Worm (Caenorhabditis elegans) whole organism, mixed stage, embryonic: ENCODE measurements around the gene plpr-1.

Source experiments
- M03D4.4 ChIP-seq: sonication (generic microtip); optimal IDR thresholded peaks from 2 replicates; lab custom pipeline; 2017; ENCODE audit warnings: mild to moderate bottlenecking, missing genetic modification characterization, missing compliant biosample characterization
- blmp-1 ChIP-seq: fragments of 150-350 bp; optimal IDR thresholded peaks from 2 replicates; lab custom pipeline; 2014; ENCODE audit warnings: missing biosample characterization, missing genetic modification characterization
- ceh-39 ChIP-seq: fragments of 150-350 bp; optimal IDR thresholded peaks from 2 replicates; lab custom pipeline; 2014; ENCODE audit warnings: missing biosample characterization, missing genetic modification characterization
- ceh-43 ChIP-seq: fragments of 200-800 bp; sonication (Bioruptor generic); optimal IDR thresholded peaks from 2 replicates; lab custom pipeline; 2018; ENCODE audit warnings: mild to moderate bottlenecking, missing genetic modification characterization, moderate library complexity, missing compliant biosample characterization
- ceh-83 ChIP-seq: fragments of 200-800 bp; sonication (Bioruptor generic); optimal IDR thresholded peaks from 2 replicates; lab custom pipeline; 2018; ENCODE audit warnings: mild to moderate bottlenecking, missing genetic modification characterization, missing compliant biosample characterization
- ces-1 ChIP-seq: fragments of 150-350 bp; optimal IDR thresholded peaks from 2 replicates; lab custom pipeline; 2014; ENCODE audit warnings: missing biosample characterization, missing genetic modification reagents, missing genetic modification characterization
- drap-1 ChIP-seq: fragments of 200-800 bp; sonication (Bioruptor generic); optimal IDR thresholded peaks from 3 replicates; lab custom pipeline; 2018; ENCODE audit warnings: mild to moderate bottlenecking, missing genetic modification characterization, missing compliant biosample characterization
- elt-1 ChIP-seq: sonication (generic microtip); optimal IDR thresholded peaks from 2 replicates; lab custom pipeline; 2017; ENCODE audit warnings: missing genetic modification characterization, mild to moderate bottlenecking, missing compliant biosample characterization, antibody characterized with exemption, moderate library complexity, borderline replicate concordance; ENCODE audit not compliant: insufficient read depth
- elt-3 ChIP-seq: fragments of 150-350 bp; optimal IDR thresholded peaks from 2 replicates; lab custom pipeline; 2014; ENCODE audit warnings: missing biosample characterization, missing genetic modification characterization
- flh-1 ChIP-seq: fragments of 200-800 bp; sonication (Bioruptor generic); optimal IDR thresholded peaks from 2 replicates; lab custom pipeline; 2018; ENCODE audit warnings: mild to moderate bottlenecking, missing genetic modification characterization, moderate library complexity, missing compliant biosample characterization
- hlh-1 ChIP-seq: fragments of 150-350 bp; optimal IDR thresholded peaks from 2 replicates; lab custom pipeline; 2014; ENCODE audit warnings: missing biosample characterization, missing genetic modification reagents, missing genetic modification characterization
- lin-32 ChIP-seq: fragments of 200-800 bp; sonication (Bioruptor generic); optimal IDR thresholded peaks from 2 replicates; lab custom pipeline; 2018; ENCODE audit warnings: mild to moderate bottlenecking, missing genetic modification characterization, missing compliant biosample characterization
- lsy-2 ChIP-seq: fragments of 150-350 bp; optimal IDR thresholded peaks from 2 replicates; lab custom pipeline; 2014; ENCODE audit warnings: missing biosample characterization, missing genetic modification characterization
- mab-5 ChIP-seq: fragments of 150-350 bp; optimal IDR thresholded peaks from 2 replicates; lab custom pipeline; 2014; ENCODE audit warnings: missing biosample characterization, missing genetic modification characterization
- mep-1 ChIP-seq: fragments of 150-350 bp; optimal IDR thresholded peaks from 2 replicates; lab custom pipeline; 2017; ENCODE audit warnings: missing biosample characterization, missing genetic modification reagents, missing genetic modification characterization, inconsistent platforms
- mls-2 ChIP-seq: sonication (generic microtip); optimal IDR thresholded peaks from 2 replicates; lab custom pipeline; 2016; ENCODE audit warnings: mild to moderate bottlenecking, missing genetic modification characterization, moderate library complexity, missing compliant biosample characterization
- nhr-12 ChIP-seq: fragments of 150-350 bp; optimal IDR thresholded peaks from 2 replicates; lab custom pipeline; 2014; ENCODE audit warnings: missing biosample characterization, missing genetic modification characterization
- nhr-2 ChIP-seq: fragments of 150-350 bp; optimal IDR thresholded peaks from 2 replicates; lab custom pipeline; 2014; ENCODE audit warnings: missing biosample characterization, missing genetic modification characterization
- nhr-237 ChIP-seq: fragments of 150-350 bp; optimal IDR thresholded peaks from 2 replicates; lab custom pipeline; 2014; ENCODE audit warnings: missing biosample characterization, missing genetic modification characterization
- nhr-28 ChIP-seq: fragments of 150-350 bp; optimal IDR thresholded peaks from 2 replicates; lab custom pipeline; 2014; ENCODE audit warnings: missing biosample characterization, missing genetic modification characterization
- nhr-76 ChIP-seq: sonication (generic microtip); optimal IDR thresholded peaks from 2 replicates; lab custom pipeline; 2017; ENCODE audit warnings: missing biosample characterization, missing genetic modification characterization
- pha-4 ChIP-seq: fragments of 150-350 bp; optimal IDR thresholded peaks from 2 replicates; lab custom pipeline; 2018; ENCODE audit warnings: missing biosample characterization, missing genetic modification reagents, missing genetic modification characterization
- sem-2 ChIP-seq: fragments of 200-800 bp; sonication (Bioruptor generic); optimal IDR thresholded peaks from 2 replicates; lab custom pipeline; 2018; ENCODE audit warnings: mild to moderate bottlenecking, missing genetic modification characterization, missing compliant biosample characterization
- snpc-4 ChIP-seq: fragments of 150-350 bp; optimal IDR thresholded peaks from 2 replicates; lab custom pipeline; 2014; ENCODE audit warnings: missing biosample characterization, missing genetic modification characterization
- sptf-1 ChIP-seq: sonication (generic microtip); optimal IDR thresholded peaks from 2 replicates; lab custom pipeline; 2017; ENCODE audit warnings: mild to moderate bottlenecking, missing genetic modification characterization, moderate library complexity, missing compliant biosample characterization
- tbx-8 ChIP-seq: fragments of 200-800 bp; sonication (Bioruptor generic); optimal IDR thresholded peaks from 2 replicates; lab custom pipeline; 2018; ENCODE audit warnings: mild to moderate bottlenecking, missing genetic modification characterization, moderate library complexity, missing compliant biosample characterization
- unc-120 ChIP-seq: sonication (generic microtip); optimal IDR thresholded peaks from 2 replicates; lab custom pipeline; 2017; ENCODE audit warnings: missing genetic modification characterization, missing compliant biosample characterization; ENCODE audit not compliant: poor library complexity, severe bottlenecking
- unc-39 ChIP-seq: fragments of 150-350 bp; optimal IDR thresholded peaks from 2 replicates; lab custom pipeline; 2014; ENCODE audit warnings: missing biosample characterization, missing genetic modification characterization
- unc-62 ChIP-seq: fragments of 150-350 bp; optimal IDR thresholded peaks from 2 replicates; lab custom pipeline; 2014; ENCODE audit warnings: missing biosample characterization, missing genetic modification reagents, missing genetic modification characterization
- zip-8 ChIP-seq: fragments of 150-350 bp; optimal IDR thresholded peaks from 2 replicates; lab custom pipeline; 2014; ENCODE audit warnings: missing biosample characterization, missing genetic modification characterization
- ztf-11 ChIP-seq: fragments of 150-350 bp; optimal IDR thresholded peaks from 2 replicates; lab custom pipeline; 2014; ENCODE audit warnings: missing biosample characterization, missing genetic modification characterization

Gene plpr-1

DNA sequence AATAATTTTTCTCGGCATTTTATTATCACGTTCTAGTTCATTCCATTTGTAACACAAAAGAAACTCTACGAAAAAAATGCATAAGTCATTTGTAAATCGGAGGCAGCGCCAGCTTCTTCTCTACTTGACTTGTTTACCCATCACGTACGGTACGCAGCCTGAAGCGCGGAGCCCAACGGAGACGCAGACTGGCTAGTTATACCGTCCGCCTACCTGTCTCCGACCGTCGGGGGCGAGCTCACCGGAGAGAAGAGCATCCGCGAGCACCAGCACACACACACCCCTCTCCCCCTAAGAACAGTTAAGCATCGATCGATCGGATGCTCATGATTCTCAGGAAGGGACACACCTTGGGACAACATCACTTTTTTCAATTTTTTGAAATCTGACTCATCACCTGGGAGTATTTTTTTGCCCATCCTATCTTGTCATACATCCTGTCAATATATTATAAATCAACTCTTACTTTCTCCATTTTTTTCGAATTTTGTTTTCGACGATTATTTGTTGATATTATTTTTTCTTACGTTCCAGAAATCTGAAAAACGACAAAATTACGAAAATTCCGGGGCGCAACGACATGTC lies at the start of gene plpr-1:
TSS of gene plpr-1 (plus strand) at position 535 of the 585 bp plus-strand sequence.
- peak; percentile 67 for TF ChIP-seq pha-4
- TF ChIP-seq sptf-1: no peak
- no peak for TF ChIP-seq tbx-8 (GFP tag; lab: Kevin White, UChicago)

DNA sequence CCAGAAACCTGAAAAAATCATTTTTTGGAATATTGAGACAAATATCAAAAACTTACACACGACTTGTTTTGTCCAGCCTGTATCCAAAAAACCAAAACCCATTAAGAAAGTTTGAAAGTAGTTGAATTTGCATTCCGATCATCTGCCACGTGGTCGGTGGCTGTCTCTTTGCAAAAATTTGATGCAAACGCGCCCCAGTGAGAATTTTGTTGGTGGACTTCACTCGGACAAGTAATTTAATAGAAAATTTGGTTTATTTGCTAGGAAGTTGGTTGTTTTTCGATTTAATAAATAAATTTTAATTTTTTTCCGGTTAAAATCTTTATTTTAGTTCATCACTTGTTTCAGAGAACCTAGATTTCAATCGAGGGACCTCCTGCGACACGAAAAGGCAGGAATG lies 46.8 kb upstream of the plpr-1 start:
- TF ChIP-seq unc-120 (tag; lab: Kevin White, UChicago) (no peak), lsy-2 (no peak)

DNA sequence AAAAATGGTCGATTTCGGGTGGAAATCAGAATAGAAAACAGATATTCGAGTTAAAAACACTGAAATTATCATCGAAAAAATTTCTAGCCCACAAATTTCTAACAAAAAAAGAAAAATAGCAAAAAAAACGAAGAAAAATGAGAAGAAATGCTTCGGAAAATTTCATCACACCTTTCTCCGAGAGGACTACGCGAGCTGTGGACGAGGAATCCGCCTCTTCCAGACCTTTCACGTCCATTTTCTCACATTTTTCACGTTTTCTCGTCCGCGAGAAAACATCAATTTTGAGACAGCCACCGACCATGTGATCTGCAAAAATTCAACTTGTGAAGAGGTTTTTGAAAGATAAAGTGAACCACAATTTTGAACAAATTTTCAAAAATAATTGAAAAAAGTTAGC lies 45.7 kb upstream of the plpr-1 start:
- no peak for TF ChIP-seq ceh-39 (tag; lab: Kevin White, UChicago)
- no peak for TF ChIP-seq unc-62
- no peak for TF ChIP-seq nhr-76
- no peak for TF ChIP-seq mep-1 (tag; lab: Kevin White, UChicago)
- no peak for TF ChIP-seq mls-2 (tag; lab: Kevin White, UChicago)
- TF ChIP-seq hlh-1 (tag; lab: Kevin White, UChicago): no peak
- TF ChIP-seq M03D4.4 (tag; lab: Kevin White, UChicago): no peak
- no peak for TF ChIP-seq nhr-2 (tag; lab: Kevin White, UChicago)
- TF ChIP-seq tbx-8 (GFP tag; lab: Kevin White, UChicago): no peak
- no peak for TF ChIP-seq flh-1 (GFP tag; lab: Kevin White, UChicago)
- TF ChIP-seq unc-120 (tag; lab: Kevin White, UChicago): no peak

DNA sequence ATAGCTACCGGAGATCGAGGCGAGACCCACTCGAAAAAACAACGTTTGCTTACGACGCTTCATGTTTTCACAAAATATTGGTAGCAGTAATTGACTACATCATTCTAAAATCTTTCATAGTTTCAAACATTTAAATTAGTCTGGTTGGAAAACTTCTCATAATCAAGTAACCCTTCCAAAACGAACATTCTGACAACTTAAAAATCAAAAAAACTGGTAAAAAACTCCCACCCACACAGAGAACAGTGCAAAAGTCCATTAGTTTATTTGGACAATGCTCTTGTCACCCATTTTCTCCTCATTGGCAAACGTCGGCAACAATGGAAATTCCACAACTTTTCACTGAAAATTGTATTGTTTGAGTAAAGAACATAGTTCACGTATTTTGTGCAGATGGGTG lies 44.7 kb upstream of the plpr-1 start, which contains the start of gene F37H8.6:
TSS of gene F37H8.6 (minus strand) at position 101 of the 400 bp plus-strand sequence.
- TF ChIP-seq unc-120 (tag; lab: Kevin White, UChicago): no peak
- no peak for TF ChIP-seq ztf-11 (tag; lab: Kevin White, UChicago)
- TF ChIP-seq sptf-1: no peak
- TF ChIP-seq nhr-237 (tag; lab: Kevin White, UChicago): no peak
- TF ChIP-seq lsy-2: no peak
- TF ChIP-seq nhr-76: no peak
- no peak for TF ChIP-seq snpc-4 (tag; lab: Kevin White, UChicago)
- TF ChIP-seq elt-1 (tag; lab: Kevin White, UChicago): no peak
- no peak for TF ChIP-seq ceh-43 (GFP tag; lab: Kevin White, UChicago)
- no peak for TF ChIP-seq unc-39 (tag; lab: Kevin White, UChicago)
- no peak for TF ChIP-seq ces-1 (GFP tag; lab: Kevin White, UChicago)
- TF ChIP-seq flh-1 (GFP tag; lab: Kevin White, UChicago): no peak
- no peak for TF ChIP-seq nhr-12 (tag; lab: Kevin White, UChicago)
- TF ChIP-seq elt-3 (tag; lab: Kevin White, UChicago): no peak

DNA sequence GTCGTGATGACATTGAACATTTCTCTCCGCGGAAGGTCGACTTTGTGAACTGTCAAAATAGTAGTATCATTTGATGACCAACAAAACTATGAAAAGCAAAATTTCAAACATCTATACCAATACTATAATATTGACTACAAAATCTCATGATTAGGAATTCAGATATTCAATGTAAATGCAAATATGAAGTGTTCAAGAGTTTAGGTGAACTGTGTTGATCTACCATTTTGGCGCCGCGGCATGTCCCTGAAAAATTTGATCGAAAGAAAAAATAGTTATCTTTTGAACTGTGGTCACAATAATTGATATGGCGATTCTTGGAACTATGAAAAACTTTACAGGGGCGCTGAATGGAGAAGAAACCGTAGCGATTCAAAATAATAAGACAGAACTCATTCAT lies 43.4 kb upstream of the plpr-1 start:
- no peak for TF ChIP-seq blmp-1
- no peak for TF ChIP-seq ceh-83
- no peak for TF ChIP-seq sem-2 (GFP tag; lab: Kevin White, UChicago)
- TF ChIP-seq drap-1 (GFP tag; lab: Kevin White, UChicago): no peak
- no peak for TF ChIP-seq M03D4.4 (tag; lab: Kevin White, UChicago)
- TF ChIP-seq nhr-237 (tag; lab: Kevin White, UChicago): no peak
- no peak for TF ChIP-seq unc-120 (tag; lab: Kevin White, UChicago)
- TF ChIP-seq tbx-8 (GFP tag; lab: Kevin White, UChicago): no peak
- TF ChIP-seq hlh-1 (tag; lab: Kevin White, UChicago): no peak
- no peak for TF ChIP-seq mls-2 (tag; lab: Kevin White, UChicago)
- TF ChIP-seq nhr-12 (tag; lab: Kevin White, UChicago): no peak
- no peak for TF ChIP-seq lin-32 (GFP tag; lab: Kevin White, UChicago)
- TF ChIP-seq mep-1 (tag; lab: Kevin White, UChicago): no peak
- TF ChIP-seq zip-8: no peak
- TF ChIP-seq nhr-28: no peak
- no peak for TF ChIP-seq nhr-76
- TF ChIP-seq pha-4: no peak
- TF ChIP-seq mab-5 (tag; lab: Kevin White, UChicago): no peak
- TF ChIP-seq unc-39 (tag; lab: Kevin White, UChicago): no peak
